Worm (Caenorhabditis elegans) whole organism, early embryonic: ENCODE results near the gene sto-2.

Source experiments
- B0310.2 ChIP-seq: sonication (generic microtip); optimal IDR thresholded peaks from 2 replicates; lab custom pipeline; 2016; ENCODE audit warnings: mild to moderate bottlenecking, missing genetic modification characterization, missing compliant biosample characterization
- F13C5.2 ChIP-seq: sonication (generic microtip); optimal IDR thresholded peaks from 2 replicates; lab custom pipeline; 2017; ENCODE audit warnings: mild to moderate bottlenecking, missing genetic modification characterization, inconsistent platforms, missing compliant biosample characterization
- aly-1 ChIP-seq: sonication (generic microtip); optimal IDR thresholded peaks from 2 replicates; lab custom pipeline; 2016; ENCODE audit warnings: missing genetic modification characterization, missing compliant biosample characterization
- ama-1 ChIP-seq: fragments of 150-350 bp; optimal IDR thresholded peaks from 2 replicates; lab custom pipeline; 2014
- ceh-13 ChIP-seq: fragments of 200-800 bp; sonication (Bioruptor generic); optimal IDR thresholded peaks from 2 replicates; lab custom pipeline; 2018; ENCODE audit warnings: mild to moderate bottlenecking, missing genetic modification characterization, missing compliant biosample characterization
- ceh-36 ChIP-seq: sonication (generic microtip); optimal IDR thresholded peaks from 2 replicates; lab custom pipeline; 2016; ENCODE audit warnings: missing genetic modification characterization, inconsistent platforms, missing compliant biosample characterization
- ets-7 ChIP-seq: sonication (generic microtip); optimal IDR thresholded peaks from 2 replicates; lab custom pipeline; 2016; ENCODE audit warnings: missing genotype, missing genetic modification characterization, missing compliant biosample characterization
- flt-1 ChIP-seq: fragments of 200-800 bp; sonication (Bioruptor generic); IDR thresholded peaks from 2 replicates; pipeline ENCODE4 v1.3.6; 2022; ENCODE audit warnings: missing genetic modification characterization, missing compliant biosample characterization
- hmbx-1 ChIP-seq: sonication (generic microtip); optimal IDR thresholded peaks from 2 replicates; lab custom pipeline; 2016; ENCODE audit warnings: mild to moderate bottlenecking, missing genetic modification characterization, missing compliant biosample characterization
- hnd-1 ChIP-seq: sonication (generic microtip); optimal IDR thresholded peaks from 2 replicates; lab custom pipeline; 2016; ENCODE audit warnings: missing genetic modification characterization, missing compliant biosample characterization
- pes-1 ChIP-seq: fragments of 200-800 bp; sonication (Bioruptor generic); IDR thresholded peaks from 2 replicates; pipeline ENCODE4 v1.3.6; 2022; ENCODE audit warnings: missing genetic modification reagents, missing genetic modification characterization, missing compliant biosample characterization
- sea-1 ChIP-seq: fragments of 200-800 bp; sonication (Bioruptor generic); conservative IDR thresholded peaks from 2 replicates; pipeline ENCODE4 v1.3.6; 2022; ENCODE audit warnings: missing genetic modification characterization, missing compliant biosample characterization
- tbx-37 ChIP-seq: fragments of 200-800 bp; sonication (Bioruptor generic); conservative IDR thresholded peaks from 2 replicates; pipeline ENCODE4 v1.3.6; 2022; ENCODE audit warnings: missing genetic modification reagents, missing genetic modification characterization, missing compliant biosample characterization
- tra-4 ChIP-seq: sonication (generic microtip); optimal IDR thresholded peaks from 2 replicates; lab custom pipeline; 2017; ENCODE audit warnings: missing genetic modification characterization, missing compliant biosample characterization

- no peak for TF ChIP-seq ama-1
- TF ChIP-seq flt-1 (GFP tag; lab: Robert Waterston, UW) = no peak
- no peak for TF ChIP-seq B0310.2 (tag; lab: Kevin White, UChicago)
- no peak for TF ChIP-seq ceh-13 (GFP tag; lab: Kevin White, UChicago)
- TF ChIP-seq tra-4 (tag; lab: Kevin White, UChicago) = no peak
- no peak for TF ChIP-seq aly-1 (tag; lab: Kevin White, UChicago)
- no peak for TF ChIP-seq hnd-1 (tag; lab: Kevin White, UChicago)
- TF ChIP-seq hmbx-1 (tag; lab: Kevin White, UChicago) = no peak
- TF ChIP-seq ets-7 (tag; lab: Kevin White, UChicago) = no peak
- TF ChIP-seq pes-1 (GFP tag; lab: Robert Waterston, UW) = no peak
- no peak for TF ChIP-seq F13C5.2 (tag; lab: Kevin White, UChicago)
- TF ChIP-seq sea-1 = no peak
- no peak for TF ChIP-seq ceh-36
- no peak for TF ChIP-seq tbx-37 (GFP tag; lab: Robert Waterston, UW)
Measured at ce11 chrX:5289106-5289505, 34.1 kb downstream of the sto-2 start.
